Worm (Caenorhabditis elegans): ENCODE results near the gene wee-1.3.

ce11 chrII:9735785-9736184 lies 19.5 kb upstream of the wee-1.3 start:
- no peak for TF ChIP-seq nhr-10 (tag; optimal IDR thresholded peaks at IDR 0.05)
- no peak for TF ChIP-seq ama-1 (optimal IDR thresholded peaks at IDR 0.05)
- TF ChIP-seq egl-27 (tag; optimal IDR thresholded peaks at IDR 0.05) = no peak
- TF ChIP-seq unc-39 (tag; optimal IDR thresholded peaks at IDR 0.05) = no peak
- no peak for TF ChIP-seq nhr-237 (tag; optimal IDR thresholded peaks at IDR 0.05)
- no peak for TF ChIP-seq Y55F3AM.14 (GFP tag; optimal IDR thresholded peaks at IDR 0.05)
- no peak for TF ChIP-seq blmp-1 (tag; optimal IDR thresholded peaks at IDR 0.05; ENCODE audit: insufficient read depth)
- TF ChIP-seq snpc-4 (tag; optimal IDR thresholded peaks at IDR 0.05) = no peak
- TF ChIP-seq unc-62 (GFP tag; optimal IDR thresholded peaks at IDR 0.05) = no peak
- TF ChIP-seq lsy-2 (tag; optimal IDR thresholded peaks at IDR 0.05) = no peak
- no peak for TF ChIP-seq elt-3 (tag; optimal IDR thresholded peaks at IDR 0.05)
- TF ChIP-seq ztf-11 (tag; optimal IDR thresholded peaks at IDR 0.05) = no peak
- TF ChIP-seq R02D3.7 (tag; optimal IDR thresholded peaks at IDR 0.05) = no peak
